Worm (Caenorhabditis elegans): ENCODE results near the gene srj-49.

Gene srj-49

ce11 chrV:2830817-2831216 lies 17.3 kb downstream of the srj-49 start, which contains the start of gene srw-2:
TSS of gene srw-2 (plus strand) at chrV:2830878.
- TF ChIP-seq cog-1 (tag; optimal IDR thresholded peaks at IDR 0.05) (no peak), T22C8.4 (GFP tag; IDR thresholded peaks at IDR 0.05) (no peak), ref-1 (GFP tag; conservative IDR thresholded peaks at IDR 0.05) (no peak), flt-1 (GFP tag; IDR thresholded peaks at IDR 0.05) (no peak), ztf-29 (GFP tag; IDR thresholded peaks at IDR 0.05) (no peak), ztf-23 (GFP tag; IDR thresholded peaks at IDR 0.05) (no peak), med-1 (GFP tag; optimal IDR thresholded peaks at IDR 0.05; ENCODE audit: insufficient read depth) (no peak), klf-2 (GFP tag; conservative IDR thresholded peaks at IDR 0.05) (no peak), tab-1 (GFP tag; IDR thresholded peaks at IDR 0.05) (no peak)

- TF ChIP-seq cog-1 (tag; optimal IDR thresholded peaks at IDR 0.05) (no peak), med-1 (GFP tag; optimal IDR thresholded peaks at IDR 0.05; ENCODE audit: insufficient read depth) (no peak), ztf-23 (GFP tag; IDR thresholded peaks at IDR 0.05) (no peak), T22C8.4 (GFP tag; IDR thresholded peaks at IDR 0.05) (no peak), ref-1 (GFP tag; conservative IDR thresholded peaks at IDR 0.05) (no peak), tab-1 (GFP tag; IDR thresholded peaks at IDR 0.05) (no peak), klf-2 (GFP tag; conservative IDR thresholded peaks at IDR 0.05) (no peak), ztf-29 (GFP tag; IDR thresholded peaks at IDR 0.05) (no peak), flt-1 (GFP tag; IDR thresholded peaks at IDR 0.05) (no peak)
Observed at ce11 chrV:2826815-2827214, 21.3 kb downstream of the srj-49 start, which contains the start of gene T03D3.5. TSS of gene T03D3.5 (minus strand) at chrV:2826835.

- no peak for TF ChIP-seq cog-1 (tag; optimal IDR thresholded peaks at IDR 0.05)
- TF ChIP-seq tab-1 (GFP tag; IDR thresholded peaks at IDR 0.05): no peak
- 0 out of 2 replicates have a peak, but pooled peaks have one; percentile 16 for TF ChIP-seq ztf-29 (GFP tag; IDR thresholded peaks at IDR 0.05)
- TF ChIP-seq T22C8.4 (GFP tag; IDR thresholded peaks at IDR 0.05): no peak
- no peak for TF ChIP-seq ref-1 (GFP tag; conservative IDR thresholded peaks at IDR 0.05)
- TF ChIP-seq klf-2 (GFP tag; conservative IDR thresholded peaks at IDR 0.05): no peak
- TF ChIP-seq ztf-23 (GFP tag; IDR thresholded peaks at IDR 0.05): no peak
Observed at ce11 chrV:2825978-2826377, 22.2 kb downstream of the srj-49 start.

ce11 chrV:2821618-2822272 lies 26.4 kb downstream of the srj-49 start, which contains the start of gene srh-36:
TSS of gene srh-36 (minus strand) at chrV:2821668.
- no peak for TF ChIP-seq cog-1 (tag; optimal IDR thresholded peaks at IDR 0.05)
- TF ChIP-seq ztf-23 (GFP tag; IDR thresholded peaks at IDR 0.05): no peak
- TF ChIP-seq med-1 (GFP tag; optimal IDR thresholded peaks at IDR 0.05; ENCODE audit: insufficient read depth): no peak
- TF ChIP-seq klf-2 (GFP tag; conservative IDR thresholded peaks at IDR 0.05): no peak
- TF ChIP-seq flt-1 (GFP tag; IDR thresholded peaks at IDR 0.05): no peak
- no peak for TF ChIP-seq ztf-29 (GFP tag; IDR thresholded peaks at IDR 0.05)
- no peak for TF ChIP-seq tab-1 (GFP tag; IDR thresholded peaks at IDR 0.05)
- TF ChIP-seq ref-1 (GFP tag; conservative IDR thresholded peaks at IDR 0.05): no peak
- TF ChIP-seq T22C8.4 (GFP tag; IDR thresholded peaks at IDR 0.05): no peak

- TF ChIP-seq ref-1 (GFP tag; conservative IDR thresholded peaks at IDR 0.05): no peak
- TF ChIP-seq med-1 (GFP tag; optimal IDR thresholded peaks at IDR 0.05; ENCODE audit: insufficient read depth): no peak
- no peak for TF ChIP-seq klf-2 (GFP tag; conservative IDR thresholded peaks at IDR 0.05)
- TF ChIP-seq cog-1 (tag; optimal IDR thresholded peaks at IDR 0.05): no peak
- TF ChIP-seq ztf-23 (GFP tag; IDR thresholded peaks at IDR 0.05): no peak
- TF ChIP-seq flt-1 (GFP tag; IDR thresholded peaks at IDR 0.05): no peak
Observed at ce11 chrV:2818117-2818516, 30.0 kb downstream of the srj-49 start, which contains the start of gene srt-34. TSS of gene srt-34 (minus strand) at chrV:2818217.

- TF ChIP-seq tab-1 (GFP tag; IDR thresholded peaks at IDR 0.05) (no peak), med-1 (GFP tag; optimal IDR thresholded peaks at IDR 0.05; ENCODE audit: insufficient read depth) (no peak), flt-1 (GFP tag; IDR thresholded peaks at IDR 0.05) (no peak), T22C8.4 (GFP tag; IDR thresholded peaks at IDR 0.05) (no peak), klf-2 (GFP tag; conservative IDR thresholded peaks at IDR 0.05) (no peak), ztf-29 (GFP tag; IDR thresholded peaks at IDR 0.05) (no peak), ztf-23 (GFP tag; IDR thresholded peaks at IDR 0.05) (no peak), cog-1 (tag; optimal IDR thresholded peaks at IDR 0.05) (no peak), ref-1 (GFP tag; conservative IDR thresholded peaks at IDR 0.05) (no peak)
Observed at ce11 chrV:2815956-2816355, 32.2 kb downstream of the srj-49 start, which contains the start of gene F54E2.5. TSS of gene F54E2.5 (minus strand) at chrV:2816056.

- TF ChIP-seq med-1 (GFP tag; optimal IDR thresholded peaks at IDR 0.05; ENCODE audit: insufficient read depth): no peak
- TF ChIP-seq klf-2 (GFP tag; conservative IDR thresholded peaks at IDR 0.05): no peak
- no peak for TF ChIP-seq ztf-23 (GFP tag; IDR thresholded peaks at IDR 0.05)
- TF ChIP-seq cog-1 (tag; optimal IDR thresholded peaks at IDR 0.05): no peak
- TF ChIP-seq tab-1 (GFP tag; IDR thresholded peaks at IDR 0.05): no peak
- TF ChIP-seq T22C8.4 (GFP tag; IDR thresholded peaks at IDR 0.05): no peak
- TF ChIP-seq ztf-29 (GFP tag; IDR thresholded peaks at IDR 0.05): no peak
- TF ChIP-seq flt-1 (GFP tag; IDR thresholded peaks at IDR 0.05): no peak
- TF ChIP-seq ref-1 (GFP tag; conservative IDR thresholded peaks at IDR 0.05): no peak
Observed at ce11 chrV:2813856-2814255, 34.3 kb downstream of the srj-49 start, which contains the start of gene F54E2.9. TSS of gene F54E2.9 (minus strand) at chrV:2813987.

ce11 chrV:2810164-2810563 lies 38.0 kb downstream of the srj-49 start, which contains the start of gene F54E2.1:
TSS of gene F54E2.1 (plus strand) at chrV:2810398.
- TF ChIP-seq klf-2 (GFP tag; conservative IDR thresholded peaks at IDR 0.05) (no peak), med-1 (GFP tag; optimal IDR thresholded peaks at IDR 0.05; ENCODE audit: insufficient read depth) (no peak), tab-1 (GFP tag; IDR thresholded peaks at IDR 0.05) (no peak), flt-1 (GFP tag; IDR thresholded peaks at IDR 0.05) (no peak), T22C8.4 (GFP tag; IDR thresholded peaks at IDR 0.05) (no peak), ztf-29 (GFP tag; IDR thresholded peaks at IDR 0.05) (no peak), ztf-23 (GFP tag; IDR thresholded peaks at IDR 0.05) (no peak), cog-1 (tag; optimal IDR thresholded peaks at IDR 0.05) (no peak), ref-1 (GFP tag; conservative IDR thresholded peaks at IDR 0.05) (no peak)

ce11 chrV:2809443-2809842 lies 38.7 kb downstream of the srj-49 start:
- TF ChIP-seq ref-1 (GFP tag; conservative IDR thresholded peaks at IDR 0.05): no peak
- no peak for TF ChIP-seq tab-1 (GFP tag; IDR thresholded peaks at IDR 0.05)
- no peak for TF ChIP-seq klf-2 (GFP tag; conservative IDR thresholded peaks at IDR 0.05)
- TF ChIP-seq T22C8.4 (GFP tag; IDR thresholded peaks at IDR 0.05): no peak
- TF ChIP-seq med-1 (GFP tag; optimal IDR thresholded peaks at IDR 0.05; ENCODE audit: insufficient read depth): no peak
